Worm (Caenorhabditis elegans) whole organism, early embryonic: ENCODE results near the gene col-14.

Experiments used
- ama-1 ChIP-seq: fragments of 150-350 bp; optimal IDR thresholded peaks from 2 replicates; lab custom pipeline; 2014
- ceh-13 ChIP-seq: fragments of 200-800 bp; sonication (Bioruptor generic); optimal IDR thresholded peaks from 2 replicates; lab custom pipeline; 2018; ENCODE audit warnings: mild to moderate bottlenecking, missing genetic modification characterization, missing compliant biosample characterization
- ceh-36 ChIP-seq: sonication (generic microtip); optimal IDR thresholded peaks from 2 replicates; lab custom pipeline; 2016; ENCODE audit warnings: missing genetic modification characterization, inconsistent platforms, missing compliant biosample characterization
- ets-7 ChIP-seq: sonication (generic microtip); optimal IDR thresholded peaks from 2 replicates; lab custom pipeline; 2016; ENCODE audit warnings: missing genotype, missing genetic modification characterization, missing compliant biosample characterization
- flt-1 ChIP-seq: fragments of 200-800 bp; sonication (Bioruptor generic); IDR thresholded peaks from 2 replicates; pipeline ENCODE4 v1.3.6; 2022; ENCODE audit warnings: missing genetic modification characterization, missing compliant biosample characterization
- hmg-4 ChIP-seq: fragments of 200-800 bp; sonication (Bioruptor generic); optimal IDR thresholded peaks from 2 replicates; lab custom pipeline; 2018; ENCODE audit warnings: mild to moderate bottlenecking, missing genetic modification characterization, missing compliant biosample characterization
- sea-1 ChIP-seq: fragments of 200-800 bp; sonication (Bioruptor generic); conservative IDR thresholded peaks from 2 replicates; pipeline ENCODE4 v1.3.6; 2022; ENCODE audit warnings: missing genetic modification characterization, missing compliant biosample characterization
- tbx-11 ChIP-seq: fragments of 200-800 bp; sonication (Bioruptor generic); IDR thresholded peaks from 2 replicates; pipeline ENCODE4 v1.3.6; 2022; ENCODE audit warnings: missing genetic modification characterization, missing compliant biosample characterization
- tra-4 ChIP-seq: sonication (generic microtip); optimal IDR thresholded peaks from 2 replicates; lab custom pipeline; 2017; ENCODE audit warnings: missing genetic modification characterization, missing compliant biosample characterization

- TF ChIP-seq hmg-4 (GFP tag; lab: Kevin White, UChicago) (no peak), ama-1 (lab: Kevin White, UChicago) (no peak), tra-4 (tag; lab: Kevin White, UChicago) (no peak), ets-7 (tag; lab: Kevin White, UChicago) (no peak), flt-1 (GFP tag; lab: Robert Waterston, UW) (no peak), ceh-13 (GFP tag; lab: Kevin White, UChicago) (no peak), sea-1 (GFP tag; lab: Robert Waterston, UW) (no peak), ceh-36 (tag; lab: Kevin White, UChicago) (no peak), tbx-11 (GFP tag; lab: Robert Waterston, UW) (no peak)
Measured at ce11 chrIV:7800338-7800737, 47.1 kb downstream of the col-14 start.
